Worm (Caenorhabditis elegans) whole organism, L4/young adult: Measurements from ENCODE around the gene sucg-1.

ENCODE experiments used
- W03F9.2 ChIP-seq: fragments of 150-350 bp; optimal IDR thresholded peaks from 2 replicates; lab custom pipeline; 2014; ENCODE audit warnings: missing biosample characterization, missing genetic modification characterization
- dao-5 ChIP-seq: sonication (generic microtip); optimal IDR thresholded peaks from 2 replicates; lab custom pipeline; 2016; ENCODE audit warnings: missing genotype, missing genetic modification characterization, moderate library complexity, missing compliant biosample characterization
- him-1 ChIP-seq: sonication (generic microtip); optimal IDR thresholded peaks from 2 replicates; lab custom pipeline; 2016; ENCODE audit warnings: missing genotype, missing genetic modification reagents, missing genetic modification characterization, missing compliant biosample characterization

DNA sequence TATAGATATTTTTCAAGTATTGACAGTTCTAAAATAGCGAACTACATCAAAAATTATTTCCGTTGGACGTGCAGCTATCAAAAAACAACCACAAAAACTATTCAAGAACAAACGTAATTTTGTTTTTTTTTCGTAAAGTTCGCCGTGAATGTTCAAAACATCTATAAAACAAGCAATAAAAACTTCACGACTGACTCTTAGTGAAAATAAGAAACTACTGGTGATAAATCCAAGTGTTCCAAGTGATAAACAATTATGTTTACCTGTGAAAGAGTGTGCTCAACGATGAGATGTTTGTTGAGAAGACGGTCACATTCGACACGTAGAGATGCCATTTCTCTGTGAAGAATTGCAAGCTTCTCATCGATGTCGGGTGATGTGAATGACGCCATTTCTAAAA is 5.9 kb upstream of the sucg-1 start, which contains the start of gene C50F7.6:
- no peak for TF ChIP-seq him-1 (tag; lab: Kevin White, UChicago)
- TF ChIP-seq W03F9.2: no peak
- TF ChIP-seq dao-5 (tag; lab: Kevin White, UChicago): no peak
